Worm (Caenorhabditis elegans): ENCODE results near the gene R07E3.1.
A peak's percentile ranks its signal among the peaks of the same experiment; 100 is the strongest.

Gene R07E3.1

DNA sequence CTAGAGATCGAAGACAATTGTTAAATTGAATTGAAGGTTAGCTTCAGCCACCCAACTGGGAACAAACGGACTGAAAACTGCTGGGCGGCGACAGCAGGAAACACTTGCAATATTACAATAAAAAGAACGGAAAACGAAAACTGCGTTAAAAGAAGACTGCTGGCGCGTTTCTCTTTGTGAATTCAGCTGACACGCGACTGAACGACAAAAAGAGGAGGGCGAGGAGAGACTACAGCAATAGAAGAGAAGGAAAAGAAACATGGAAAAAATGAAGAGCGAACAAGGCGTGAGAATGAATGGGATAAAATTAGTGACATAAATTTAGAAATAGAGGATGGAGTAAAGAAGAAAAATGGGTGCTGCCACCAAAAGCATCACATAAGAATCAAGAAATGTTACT lies 36.7 kb upstream of the R07E3.1 start (continued):
- TF ChIP-seq let-607 (tag; optimal IDR thresholded peaks at IDR 0.05): peak; percentile 44 to 70
- no peak for TF ChIP-seq aptf-3 (GFP tag; IDR thresholded peaks at IDR 0.05)
- TF ChIP-seq cebp-2 (GFP tag; IDR thresholded peaks at IDR 0.05): no peak
- TF ChIP-seq bed-1 (GFP tag; IDR thresholded peaks at IDR 0.05): no peak
- no peak for TF ChIP-seq F10E7.11 (tag; optimal IDR thresholded peaks at IDR 0.05)
- TF ChIP-seq madf-6 (GFP tag; IDR thresholded peaks at IDR 0.05): no peak
- TF ChIP-seq zim-3 (tag; optimal IDR thresholded peaks at IDR 0.05): no peak
- TF ChIP-seq him-1 (tag; optimal IDR thresholded peaks at IDR 0.05): no peak
- no peak for TF ChIP-seq F52B5.7 (tag; optimal IDR thresholded peaks at IDR 0.05)
- TF ChIP-seq attf-5 (GFP tag; optimal IDR thresholded peaks at IDR 0.05): peak; percentile 57
- TF ChIP-seq lag-1 (GFP tag; IDR thresholded peaks at IDR 0.05): no peak
- TF ChIP-seq K11D2.4 (GFP tag; IDR thresholded peaks at IDR 0.05): peak; percentile 42; the same call in 1 of the 2 replicates
- no peak for TF ChIP-seq D2030.7 (GFP tag; IDR thresholded peaks at IDR 0.05)

DNA sequence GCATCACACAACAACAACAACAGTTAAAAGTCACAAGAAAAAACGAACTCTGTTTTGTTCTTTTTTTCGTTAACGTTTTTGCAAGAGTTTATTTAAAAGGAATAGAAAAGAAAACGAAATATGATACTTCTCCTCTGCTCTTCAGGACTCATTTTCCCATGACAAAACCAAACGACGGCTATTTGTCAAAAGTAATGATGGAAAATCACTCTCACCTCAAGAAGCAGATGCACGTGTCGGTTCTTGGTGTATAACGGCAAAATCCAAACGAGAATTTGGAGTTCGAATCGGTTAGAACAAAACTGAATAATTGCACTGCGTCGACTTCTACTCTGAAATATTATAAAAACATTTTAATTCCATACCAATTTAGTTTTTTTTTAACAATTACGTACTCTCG lies 36.0 kb upstream of the R07E3.1 start:
- TF ChIP-seq T07F8.4 (tag; optimal IDR thresholded peaks at IDR 0.05): no peak

DNA sequence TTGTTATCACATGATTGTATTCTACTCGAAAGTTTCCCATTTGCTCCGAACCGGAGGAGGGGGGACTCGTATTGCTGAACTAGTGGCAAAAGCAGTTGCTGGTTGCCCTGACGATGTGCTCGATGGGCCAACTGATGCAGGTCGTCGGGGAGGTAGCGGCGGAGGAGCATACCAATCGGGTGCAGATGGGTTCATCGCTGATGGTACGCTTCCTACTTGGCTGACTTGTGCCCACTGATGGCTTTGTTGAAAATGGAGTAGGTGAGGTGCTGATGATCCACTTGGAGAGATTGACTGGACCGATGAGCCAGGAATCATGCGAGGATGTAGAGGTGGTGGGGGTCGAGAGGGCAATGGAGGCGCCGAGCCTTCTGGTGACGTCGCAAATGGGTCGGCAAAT lies 32.6 kb upstream of the R07E3.1 start:
- TF ChIP-seq madf-3 (GFP tag; IDR thresholded peaks at IDR 0.05) (0 out of 2 replicates have a peak, but pooled peaks have one; percentile 58), athp-1 (tag; optimal IDR thresholded peaks at IDR 0.05) (no peak), zfh-2 (GFP tag; conservative IDR thresholded peaks at IDR 0.05) (peak; percentile 77)

DNA sequence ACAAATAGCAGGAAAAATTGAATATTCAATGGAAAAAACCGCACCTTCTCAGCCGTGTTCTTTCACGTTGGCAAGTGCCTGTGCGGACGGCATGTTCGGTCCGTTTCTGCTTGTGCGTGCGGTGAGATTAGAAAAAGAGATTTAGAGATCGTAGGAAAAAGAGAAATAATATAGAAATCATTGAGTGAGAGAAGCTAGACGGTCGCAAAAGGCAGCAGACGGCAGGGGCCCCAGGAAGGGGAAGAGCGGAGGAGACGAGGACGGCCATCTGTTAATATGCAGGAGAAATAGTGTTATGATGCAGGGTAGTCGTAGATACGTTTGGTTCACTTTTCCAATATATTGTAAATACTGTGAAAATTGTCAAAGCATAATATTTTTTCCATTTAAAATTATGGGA lies 31.6 kb upstream of the R07E3.1 start, which contains the start of gene Y49A10A.2:
TSS of gene Y49A10A.2 (minus strand) at position 109 of the 400 bp plus-strand sequence.
- TF ChIP-seq let-607 (tag; optimal IDR thresholded peaks at IDR 0.05) (no peak), zfh-2 (GFP tag; conservative IDR thresholded peaks at IDR 0.05) (peak; percentile 41; the same call in 1 of the 2 replicates), hlh-26 (GFP tag; conservative IDR thresholded peaks at IDR 0.05) (no peak), xnd-1 (tag; optimal IDR thresholded peaks at IDR 0.05) (no peak), efl-1 (GFP tag; optimal IDR thresholded peaks at IDR 0.05) (no peak), cebp-1 (GFP tag; IDR thresholded peaks at IDR 0.05) (no peak), cebp-1 (tag; optimal IDR thresholded peaks at IDR 0.05) (peak; percentile 27), T26A5.8 (tag; optimal IDR thresholded peaks at IDR 0.05) (no peak), C06A6.2 (GFP tag; conservative IDR thresholded peaks at IDR 0.05) (no peak), unc-130 (GFP tag; optimal IDR thresholded peaks at IDR 0.05) (no peak), hmg-1.2 (GFP tag; IDR thresholded peaks at IDR 0.05) (peak; percentile 78), F33H1.4 (GFP tag; IDR thresholded peaks at IDR 0.05) (no peak), lin-54 (GFP tag; optimal IDR thresholded peaks at IDR 0.05) (no peak), lin-40 (tag; optimal IDR thresholded peaks at IDR 0.05) (no peak), atf-7 (tag; optimal IDR thresholded peaks at IDR 0.05) (no peak), sea-2 (GFP tag; IDR thresholded peaks at IDR 0.05) (no peak), nfyb-1 (GFP tag; IDR thresholded peaks at IDR 0.05) (0 out of 2 replicates have a peak, but pooled peaks have one; percentile 18), madf-3 (GFP tag; IDR thresholded peaks at IDR 0.05) (no peak), somi-1 (GFP tag; optimal IDR thresholded peaks at IDR 0.05) (no peak), K12H6.12 (tag; optimal IDR thresholded peaks at IDR 0.05) (peak; percentile 5), tlf-1 (GFP tag; optimal IDR thresholded peaks at IDR 0.05) (no peak), snpc-1.1 (tag; optimal IDR thresholded peaks at IDR 0.05; ENCODE audit: insufficient read depth) (no peak), B0035.1 (tag; optimal IDR thresholded peaks at IDR 0.05) (no peak)

All from whole organism, young adult.